Fruit fly (Drosophila melanogaster): ENCODE measurements around the gene CG8031.

The CG8031 gene

DNA sequence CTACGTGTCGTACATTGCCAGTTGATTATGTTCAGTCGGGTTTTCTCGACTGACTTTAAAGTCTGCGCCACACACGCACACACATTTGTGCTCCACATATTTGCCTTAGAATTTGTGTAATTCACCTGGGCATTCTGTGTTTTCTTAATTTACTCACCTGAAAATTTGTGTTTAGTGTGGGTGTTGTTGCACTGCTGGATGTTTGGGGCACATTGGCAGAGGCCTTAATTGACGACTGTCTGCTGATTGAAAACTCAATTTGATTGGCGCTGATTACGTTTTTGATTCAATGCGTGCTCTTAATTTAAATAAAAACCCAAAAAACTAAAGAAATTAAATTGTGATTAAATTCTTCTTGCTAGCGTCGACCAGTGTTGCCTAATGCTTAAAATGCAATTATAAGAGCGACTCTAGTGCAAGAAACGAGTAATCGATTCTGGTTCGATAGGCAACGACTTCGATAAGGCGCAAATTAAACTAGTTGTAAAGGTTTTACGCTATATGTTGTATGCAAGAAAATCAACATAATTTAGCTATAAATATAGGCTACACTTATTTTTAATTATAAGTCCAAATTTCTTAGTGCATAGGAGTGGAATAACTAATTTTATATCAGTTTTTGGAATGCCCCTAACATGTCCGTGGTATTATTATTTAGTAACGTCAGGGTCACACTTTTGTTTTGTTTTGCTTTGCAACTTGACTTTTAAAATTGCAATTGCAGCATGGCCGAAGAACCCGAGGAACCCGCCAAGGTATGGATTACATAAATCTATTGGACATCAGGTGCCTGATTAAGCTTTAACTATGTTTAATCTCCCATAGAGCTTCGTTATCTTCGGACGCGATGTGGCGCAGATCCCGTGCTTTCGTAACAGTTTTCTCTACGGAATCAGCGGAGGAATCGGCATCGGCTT lies 19.4 kb upstream of the CG8031 start, which contains the start of the genes CG46281 and CG46280 (continued):
- TF ChIP-seq B-H2 (GFP tag; optimal IDR thresholded peaks at IDR 0.05) (peak; percentile 16), Fer3 (tag; optimal IDR thresholded peaks at IDR 0.05) (no peak), Bdp1 (GFP tag; optimal IDR thresholded peaks at IDR 0.05) (peak; percentile 23), lbe (GFP tag; optimal IDR thresholded peaks at IDR 0.05) (peak; percentile 15), unc-4 (GFP tag; IDR thresholded peaks at IDR 0.05; ENCODE audit: partially characterized antibody) (peak; percentile 64), NC2β (GFP tag; optimal IDR thresholded peaks at IDR 0.05) (peak; percentile 56), CG4617 (GFP tag; optimal IDR thresholded peaks at IDR 0.05; ENCODE audit: borderline replicate concordance) (peak; percentile 76), MESR4 (GFP tag; optimal IDR thresholded peaks at IDR 0.05) (peak; percentile 66), Lhr (GFP tag; optimal IDR thresholded peaks at IDR 0.05) (no peak), CG17385 (GFP tag; optimal IDR thresholded peaks at IDR 0.05) (peak; percentile 42), CG7271 (tag; optimal IDR thresholded peaks at IDR 0.05) (no peak), Mad (GFP tag; optimal IDR thresholded peaks at IDR 0.05) (peak; percentile 14), Scr (GFP tag; IDR thresholded peaks at IDR 0.05; ENCODE audit: partially characterized antibody) (peak; percentile 62), Opbp (GFP tag; IDR thresholded peaks at IDR 0.05; ENCODE audit: partially characterized antibody) (peak; percentile 61; the same call in 1 of the 3 replicates), repo (GFP tag; optimal IDR thresholded peaks at IDR 0.05) (peak; percentile 9), Fer1 (GFP tag; optimal IDR thresholded peaks at IDR 0.05) (peak; percentile 20), chif (GFP tag; optimal IDR thresholded peaks at IDR 0.05) (peak in 1 of 2 experiments; percentile 38), CG8359 (GFP tag; optimal IDR thresholded peaks at IDR 0.05; ENCODE audit: borderline replicate concordance) (no peak), pho (GFP tag; optimal IDR thresholded peaks at IDR 0.05) (peak; percentile 47), E2f1 (GFP tag; IDR thresholded peaks at IDR 0.05) (no peak), en (GFP tag; optimal IDR thresholded peaks at IDR 0.05) (no peak), CG18011 (GFP tag; optimal IDR thresholded peaks at IDR 0.05) (peak; percentile 11)

DNA sequence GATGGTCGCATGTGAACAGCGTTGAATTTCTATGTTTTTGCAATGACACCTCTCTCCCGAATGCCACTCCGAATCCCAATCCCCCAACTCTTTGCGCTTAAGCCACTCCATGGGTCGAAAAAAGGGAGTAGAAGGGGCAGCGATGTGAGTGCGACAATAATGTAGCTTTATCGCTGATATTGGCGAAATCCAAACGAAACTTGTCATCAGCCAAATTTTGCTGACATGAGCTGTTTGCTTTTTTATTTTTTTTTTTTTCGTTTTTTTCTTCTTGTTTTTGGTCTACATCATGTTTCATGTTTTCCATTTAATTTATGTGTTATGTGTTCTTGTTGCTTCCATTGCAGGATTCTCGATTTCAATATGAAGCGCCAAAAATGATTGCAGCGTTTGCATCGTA lies 7.9 kb upstream of the CG8031 start:
- no peak for TF ChIP-seq ac (GFP tag; optimal IDR thresholded peaks at IDR 0.05)
- no peak for TF ChIP-seq nerfin-2 (GFP tag; IDR thresholded peaks at IDR 0.05; ENCODE audit: partially characterized antibody)
- TF ChIP-seq Stat92E (GFP tag; optimal IDR thresholded peaks at IDR 0.05), result no peak
- TF ChIP-seq bbx (GFP tag; IDR thresholded peaks at IDR 0.05; ENCODE audit: partially characterized antibody), result no peak
- TF ChIP-seq Rfx (GFP tag; IDR thresholded peaks at IDR 0.05), result no peak
- TF ChIP-seq MBD-R2 (GFP tag; IDR thresholded peaks at IDR 0.05), result no peak
- no peak for TF ChIP-seq Med (GFP tag)
- no peak for TF ChIP-seq dmrt11E (tag; optimal IDR thresholded peaks at IDR 0.05)
- TF ChIP-seq mirr (GFP tag; optimal IDR thresholded peaks at IDR 0.05), result no peak
- TF ChIP-seq cwo (GFP tag; optimal IDR thresholded peaks at IDR 0.05), result no peak
- TF ChIP-seq eyg (GFP tag; optimal IDR thresholded peaks at IDR 0.05), result no peak
- TF ChIP-seq ato (GFP tag; IDR thresholded peaks at IDR 0.05; ENCODE audit: partially characterized antibody), result no peak
- no peak for TF ChIP-seq p53 (GFP tag; optimal IDR thresholded peaks at IDR 0.05)
